Worm (Caenorhabditis elegans) whole organism, late embryonic: Measurements from ENCODE around the gene djr-1.1.

ENCODE experiments used
- C08G9.2 ChIP-seq: sonication (generic microtip); optimal IDR thresholded peaks from 2 replicates; lab custom pipeline; 2016; ENCODE audit warnings: mild to moderate bottlenecking, missing genetic modification characterization, moderate library complexity, missing compliant biosample characterization
- F13H6.1 ChIP-seq: sonication (generic microtip); optimal IDR thresholded peaks from 2 replicates; lab custom pipeline; 2016; ENCODE audit warnings: missing genetic modification characterization, missing compliant biosample characterization
- K09A11.1 ChIP-seq: sonication (generic microtip); optimal IDR thresholded peaks from 2 replicates; lab custom pipeline; 2017; ENCODE audit warnings: antibody characterized with exemption, mild to moderate bottlenecking, missing genetic modification characterization, missing compliant biosample characterization; ENCODE audit not compliant: insufficient read depth
- T23F11.4 ChIP-seq: fragments of 200-800 bp; sonication (Bioruptor generic); optimal IDR thresholded peaks from 2 replicates; lab custom pipeline; 2018; ENCODE audit warnings: mild to moderate bottlenecking, missing genetic modification characterization, missing compliant biosample characterization
- Y22D7AL.16 ChIP-seq: sonication (generic microtip); optimal IDR thresholded peaks from 2 replicates; lab custom pipeline; 2016; ENCODE audit warnings: missing genetic modification characterization, missing compliant biosample characterization
- ahr-1 ChIP-seq: sonication (generic microtip); optimal IDR thresholded peaks from 2 replicates; lab custom pipeline; 2016; ENCODE audit warnings: missing genetic modification characterization, missing compliant biosample characterization
- ama-1 ChIP-seq: fragments of 150-350 bp; optimal IDR thresholded peaks from 2 replicates; lab custom pipeline; 2014
- ceh-14 ChIP-seq: sonication (generic microtip); optimal IDR thresholded peaks from 2 replicates; lab custom pipeline; 2016; ENCODE audit warnings: missing genotype, missing genetic modification characterization, missing compliant biosample characterization
- ceh-18 ChIP-seq: sonication (generic microtip); optimal IDR thresholded peaks from 2 replicates; lab custom pipeline; 2016; ENCODE audit warnings: missing genetic modification characterization, missing compliant biosample characterization
- ceh-31 ChIP-seq: sonication (generic microtip); optimal IDR thresholded peaks from 2 replicates; lab custom pipeline; 2016; ENCODE audit warnings: missing genetic modification characterization, missing compliant biosample characterization
- ceh-34 ChIP-seq: sonication (generic microtip); optimal IDR thresholded peaks from 2 replicates; lab custom pipeline; 2016; ENCODE audit warnings: mild to moderate bottlenecking, missing genetic modification characterization, missing compliant biosample characterization
- ceh-45 ChIP-seq: fragments of 200-800 bp; sonication (Bioruptor generic); IDR thresholded peaks from 2 replicates; pipeline ENCODE4 v1.3.6; 2022; ENCODE audit warnings: missing genetic modification reagents, missing genetic modification characterization, missing compliant biosample characterization
- ceh-48 ChIP-seq: sonication (generic microtip); optimal IDR thresholded peaks from 2 replicates; lab custom pipeline; 2016; ENCODE audit warnings: missing genetic modification characterization, inconsistent platforms, missing compliant biosample characterization
- che-1 ChIP-seq: sonication (generic microtip); optimal IDR thresholded peaks from 2 replicates; lab custom pipeline; 2016; ENCODE audit warnings: mild to moderate bottlenecking, missing genetic modification characterization, missing compliant biosample characterization
- dve-1 ChIP-seq: sonication (generic microtip); optimal IDR thresholded peaks from 2 replicates; lab custom pipeline; 2017; ENCODE audit warnings: antibody characterized with exemption, mild to moderate bottlenecking, missing genetic modification characterization, missing compliant biosample characterization
- ets-4 ChIP-seq: sonication (generic microtip); optimal IDR thresholded peaks from 2 replicates; lab custom pipeline; 2016; ENCODE audit warnings: missing genetic modification characterization, missing compliant biosample characterization
- eyg-1 ChIP-seq: sonication (generic microtip); optimal IDR thresholded peaks from 2 replicates; lab custom pipeline; 2016; ENCODE audit warnings: missing genotype, missing genetic modification characterization, missing compliant biosample characterization
- fkh-10 ChIP-seq: fragments of 150-350 bp; optimal IDR thresholded peaks from 2 replicates; lab custom pipeline; 2014; ENCODE audit warnings: missing biosample characterization, missing genetic modification reagents, missing genetic modification characterization
- hlh-15 ChIP-seq: sonication (generic microtip); optimal IDR thresholded peaks from 2 replicates; lab custom pipeline; 2016; ENCODE audit warnings: missing genetic modification characterization, missing compliant biosample characterization
- hlh-30 ChIP-seq: sonication (generic microtip); optimal IDR thresholded peaks from 2 replicates; lab custom pipeline; 2017; ENCODE audit warnings: antibody characterized with exemption, missing genetic modification characterization, missing compliant biosample characterization; ENCODE audit not compliant: insufficient read depth
- hlh-8 ChIP-seq: sonication (generic microtip); optimal IDR thresholded peaks from 2 replicates; lab custom pipeline; 2016; ENCODE audit warnings: missing genotype, missing genetic modification characterization, missing compliant biosample characterization
- lim-6 ChIP-seq: sonication (generic microtip); optimal IDR thresholded peaks from 2 replicates; lab custom pipeline; 2016; ENCODE audit warnings: missing genetic modification characterization, missing compliant biosample characterization
- madf-2 ChIP-seq: sonication (generic microtip); optimal IDR thresholded peaks from 2 replicates; lab custom pipeline; 2017; ENCODE audit warnings: missing genetic modification characterization, missing compliant biosample characterization
- mec-3 ChIP-seq: sonication (generic microtip); optimal IDR thresholded peaks from 2 replicates; lab custom pipeline; 2016; ENCODE audit warnings: borderline replicate concordance, missing genetic modification characterization, missing compliant biosample characterization
- nhr-11 ChIP-seq: fragments of 150-350 bp; optimal IDR thresholded peaks from 2 replicates; lab custom pipeline; 2014; ENCODE audit warnings: missing biosample characterization, missing genetic modification characterization
- nhr-232 ChIP-seq: sonication (generic microtip); optimal IDR thresholded peaks from 2 replicates; lab custom pipeline; 2016; ENCODE audit warnings: missing genetic modification characterization, missing compliant biosample characterization
- npax-4 ChIP-seq: sonication (generic microtip); optimal IDR thresholded peaks from 2 replicates; lab custom pipeline; 2016; ENCODE audit warnings: missing genetic modification characterization, missing compliant biosample characterization
- pag-3 ChIP-seq: sonication (generic microtip); optimal IDR thresholded peaks from 2 replicates; lab custom pipeline; 2016; ENCODE audit warnings: missing compliant biosample characterization, missing genetic modification characterization, borderline replicate concordance
- pax-1 ChIP-seq: fragments of 150-350 bp; optimal IDR thresholded peaks from 2 replicates; lab custom pipeline; 2014; ENCODE audit warnings: missing biosample characterization, missing genetic modification characterization
- pha-2 ChIP-seq: sonication (generic microtip); optimal IDR thresholded peaks from 2 replicates; lab custom pipeline; 2017; ENCODE audit warnings: mild to moderate bottlenecking, missing genetic modification characterization, missing compliant biosample characterization
- pros-1 ChIP-seq: fragments of 150-350 bp; optimal IDR thresholded peaks from 2 replicates; lab custom pipeline; 2014; ENCODE audit warnings: missing biosample characterization, missing genetic modification reagents, missing genetic modification characterization
- ref-2 ChIP-seq: sonication (generic microtip); optimal IDR thresholded peaks from 2 replicates; lab custom pipeline; 2016; ENCODE audit warnings: missing genetic modification characterization, missing compliant biosample characterization
- rnt-1 ChIP-seq: sonication (generic microtip); optimal IDR thresholded peaks from 2 replicates; lab custom pipeline; 2016; ENCODE audit warnings: missing genetic modification characterization, missing compliant biosample characterization
- sdc-2 ChIP-seq: sonication (generic microtip); optimal IDR thresholded peaks from 2 replicates; lab custom pipeline; 2016; ENCODE audit warnings: missing genotype, missing genetic modification characterization, missing compliant biosample characterization
- sox-2 ChIP-seq: fragments of 200-800 bp; sonication (Bioruptor generic); IDR thresholded peaks from 2 replicates; pipeline ENCODE4 v1.3.6; 2022; ENCODE audit warnings: missing genetic modification reagents, missing genetic modification characterization, missing compliant biosample characterization
- syd-9 ChIP-seq: sonication (generic microtip); optimal IDR thresholded peaks from 2 replicates; lab custom pipeline; 2016; ENCODE audit warnings: mild to moderate bottlenecking, missing genetic modification characterization, moderate library complexity, missing compliant biosample characterization
- tbx-2 ChIP-seq: sonication (generic microtip); optimal IDR thresholded peaks from 2 replicates; lab custom pipeline; 2016; ENCODE audit warnings: missing genetic modification characterization, missing compliant biosample characterization
- tbx-7 ChIP-seq: sonication (generic microtip); optimal IDR thresholded peaks from 2 replicates; lab custom pipeline; 2016; ENCODE audit warnings: missing genotype, missing genetic modification characterization, missing compliant biosample characterization
- unc-86 ChIP-seq: sonication (generic microtip); optimal IDR thresholded peaks from 2 replicates; lab custom pipeline; 2016; ENCODE audit warnings: missing genetic modification characterization, missing compliant biosample characterization
- zip-5 ChIP-seq: sonication (generic microtip); optimal IDR thresholded peaks from 2 replicates; lab custom pipeline; 2016; ENCODE audit warnings: missing genetic modification characterization, missing compliant biosample characterization

djr-1.1 gene

ce11 chrII:263563-263962 is 26.8 kb upstream of the djr-1.1 start, which contains the start of gene scc-2:
Gene scc-2, minus strand, starts transcription at chrII:263663.
- TF ChIP-seq fkh-10 (no peak), che-1 (tag; lab: Kevin White, UChicago) (no peak), madf-2 (tag; lab: Kevin White, UChicago) (no peak), Y22D7AL.16 (tag; lab: Kevin White, UChicago) (no peak), F13H6.1 (no peak), C08G9.2 (no peak), syd-9 (tag; lab: Kevin White, UChicago) (no peak), ceh-31 (tag; lab: Kevin White, UChicago) (no peak), dve-1 (tag; lab: Kevin White, UChicago) (no peak), pros-1 (no peak), nhr-11 (tag; lab: Kevin White, UChicago) (no peak), eyg-1 (tag; lab: Kevin White, UChicago) (no peak), sox-2 (no peak)
- TF ChIP-seq, all 69 proteins: peak for 0

- TF ChIP-seq C08G9.2, result no peak
- TF ChIP-seq pros-1, result no peak
- no peak for TF ChIP-seq fkh-10
- TF ChIP-seq ets-4 (tag; lab: Kevin White, UChicago), result no peak
- no peak for TF ChIP-seq npax-4
- TF ChIP-seq lim-6 (tag; lab: Kevin White, UChicago), result no peak
- TF ChIP-seq ceh-34 (tag; lab: Kevin White, UChicago), result no peak
- TF ChIP-seq T23F11.4 (GFP tag; lab: Kevin White, UChicago), result no peak
- no peak for TF ChIP-seq tbx-7
- TF ChIP-seq ref-2 (tag; lab: Kevin White, UChicago), result no peak
- TF ChIP-seq K09A11.1 (tag; lab: Kevin White, UChicago), result no peak
- TF ChIP-seq che-1 (tag; lab: Kevin White, UChicago), result no peak
- TF ChIP-seq pax-1 (tag; lab: Kevin White, UChicago), result no peak
- TF ChIP-seq ceh-14 (tag; lab: Kevin White, UChicago), result no peak
- TF ChIP-seq hlh-30, result no peak
- TF ChIP-seq nhr-232 (tag; lab: Kevin White, UChicago), result no peak
Observed at ce11 chrII:264053-264452, 26.3 kb upstream of the djr-1.1 start, which contains the start of gene B0432.14. Gene B0432.14, plus strand, starts transcription at chrII:264353.

DNA sequence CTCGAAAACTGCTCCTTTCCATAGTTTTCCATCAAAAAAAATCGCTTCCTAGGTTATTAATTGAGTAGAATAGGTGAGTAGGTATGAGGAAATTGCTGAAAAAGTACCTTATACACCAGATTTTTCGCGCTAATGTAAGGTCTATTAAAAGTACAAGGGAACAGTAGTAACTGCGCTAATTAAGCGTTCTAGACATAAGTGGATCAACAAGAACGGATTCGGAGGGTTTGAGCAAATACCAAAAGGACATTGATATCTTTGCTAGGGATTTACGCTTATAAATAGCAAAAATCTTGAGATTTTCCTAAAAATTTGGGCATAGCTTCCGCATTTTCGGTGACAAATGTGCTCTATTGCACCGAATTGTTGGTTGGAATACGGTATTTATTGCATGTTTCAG is 16.5 kb upstream of the djr-1.1 start, which contains the start of gene B0432.7:
TSS of gene B0432.7 (minus strand) at position 101 of the 400 bp plus-strand sequence.
- TF ChIP-seq ceh-14 (tag; lab: Kevin White, UChicago) (no peak), hlh-15 (tag; lab: Kevin White, UChicago) (no peak), hlh-8 (tag; lab: Kevin White, UChicago) (no peak), unc-86 (tag; lab: Kevin White, UChicago) (no peak), ceh-34 (tag; lab: Kevin White, UChicago) (no peak), ceh-18 (tag; lab: Kevin White, UChicago) (no peak), lim-6 (tag; lab: Kevin White, UChicago) (no peak), sox-2 (no peak), madf-2 (tag; lab: Kevin White, UChicago) (no peak), ceh-48 (tag; lab: Kevin White, UChicago) (no peak), pag-3 (tag; lab: Kevin White, UChicago) (no peak), pha-2 (tag; lab: Kevin White, UChicago) (no peak), rnt-1 (tag; lab: Kevin White, UChicago) (no peak), tbx-7 (no peak)

ce11 chrII:278636-279035 is 11.7 kb upstream of the djr-1.1 start, which contains the start of gene B0432.8:
Gene B0432.8, minus strand, starts transcription at chrII:278736.
- TF ChIP-seq mec-3, result no peak
- TF ChIP-seq ama-1, result no peak
- no peak for TF ChIP-seq sdc-2 (tag; lab: Kevin White, UChicago)
- TF ChIP-seq unc-86 (tag; lab: Kevin White, UChicago), result no peak
- TF ChIP-seq pha-2 (tag; lab: Kevin White, UChicago), result no peak
- TF ChIP-seq rnt-1 (tag; lab: Kevin White, UChicago), result no peak
- TF ChIP-seq dve-1 (tag; lab: Kevin White, UChicago), result no peak
- no peak for TF ChIP-seq tbx-2 (tag; lab: Kevin White, UChicago)
- no peak for TF ChIP-seq ceh-18 (tag; lab: Kevin White, UChicago)
- TF ChIP-seq ahr-1 (tag; lab: Kevin White, UChicago), result no peak
- TF ChIP-seq zip-5 (tag; lab: Kevin White, UChicago), result no peak
- TF ChIP-seq Y22D7AL.16 (tag; lab: Kevin White, UChicago), result no peak
- no peak for TF ChIP-seq ceh-45 (GFP tag; lab: Robert Waterston, UW)
